Worm (Caenorhabditis elegans) whole organism, L4 larva: Measurements from ENCODE around the gene pals-31.

Experiments used
- F10B5.3 ChIP-seq: sonication (generic microtip); optimal IDR thresholded peaks from 2 replicates; lab custom pipeline; 2016; ENCODE audit warnings: mild to moderate bottlenecking, missing genetic modification characterization, missing compliant biosample characterization
- F26F4.8 ChIP-seq: fragments of 200-800 bp; sonication (Bioruptor generic); conservative IDR thresholded peaks from 2 replicates; pipeline ENCODE4 v1.3.6; 2022; ENCODE audit warnings: missing genetic modification characterization, missing compliant biosample characterization
- Y5F2A.4 ChIP-seq: fragments of 200-800 bp; sonication (Bioruptor generic); optimal IDR thresholded peaks from 2 replicates; lab custom pipeline; 2018; ENCODE audit warnings: mild to moderate bottlenecking, missing genetic modification characterization, missing compliant biosample characterization
- ZK546.5 ChIP-seq, 2 experiments: sonication (generic microtip); optimal IDR thresholded peaks; 2 replicates each; lab custom pipeline; 2017; ENCODE audit warnings: missing biosample characterization in 2 of 2, missing genetic modification characterization in 2 of 2
- ama-1 ChIP-seq: fragments of 150-350 bp; optimal IDR thresholded peaks from 2 replicates; lab custom pipeline; 2014; ENCODE audit warnings: inconsistent platforms, mixed read lengths
- ceh-82 ChIP-seq: sonication (generic microtip); optimal IDR thresholded peaks from 2 replicates; lab custom pipeline; 2017; ENCODE audit warnings: missing biosample characterization, missing genetic modification characterization
- daf-8 ChIP-seq: fragments of 200-800 bp; sonication (Bioruptor generic); IDR thresholded peaks from 2 replicates; pipeline ENCODE4 v1.3.6; 2022; ENCODE audit warnings: missing genetic modification characterization, missing compliant biosample characterization
- duxl-1 ChIP-seq: sonication (generic microtip); optimal IDR thresholded peaks from 2 replicates; lab custom pipeline; 2016; ENCODE audit warnings: mild to moderate bottlenecking, missing genetic modification characterization, moderate library complexity, missing compliant biosample characterization; ENCODE audit not compliant: poor library complexity
- hlh-11 ChIP-seq: fragments of 200-800 bp; sonication (Bioruptor generic); optimal IDR thresholded peaks from 2 replicates; lab custom pipeline; 2018; ENCODE audit warnings: mild to moderate bottlenecking, missing genetic modification characterization, missing compliant biosample characterization
- lin-1 ChIP-seq: fragments of 200-800 bp; sonication (Bioruptor generic); IDR thresholded peaks from 2 replicates; pipeline ENCODE4 v1.3.6; 2022; ENCODE audit warnings: missing genetic modification reagents, missing genetic modification characterization, missing compliant biosample characterization
- lin-39 ChIP-seq: fragments of 150-350 bp; optimal IDR thresholded peaks from 2 replicates; lab custom pipeline; 2014; ENCODE audit warnings: missing biosample characterization, missing genetic modification reagents, missing genetic modification characterization
- saeg-2 ChIP-seq: fragments of 200-800 bp; sonication (Bioruptor generic); IDR thresholded peaks from 2 replicates; pipeline ENCODE4 v1.3.6; 2022; ENCODE audit warnings: missing genetic modification reagents, missing genetic modification characterization, missing compliant biosample characterization
- spr-3 ChIP-seq: fragments of 200-800 bp; sonication (Bioruptor generic); optimal IDR thresholded peaks from 2 replicates; lab custom pipeline; 2018; ENCODE audit warnings: mild to moderate bottlenecking, missing genetic modification characterization, missing compliant biosample characterization
- tag-97 ChIP-seq: fragments of 200-800 bp; sonication (Bioruptor generic); IDR thresholded peaks from 2 replicates; pipeline ENCODE4 v1.3.6; 2022; ENCODE audit warnings: missing genetic modification characterization, missing compliant biosample characterization

The pals-31 gene

DNA sequence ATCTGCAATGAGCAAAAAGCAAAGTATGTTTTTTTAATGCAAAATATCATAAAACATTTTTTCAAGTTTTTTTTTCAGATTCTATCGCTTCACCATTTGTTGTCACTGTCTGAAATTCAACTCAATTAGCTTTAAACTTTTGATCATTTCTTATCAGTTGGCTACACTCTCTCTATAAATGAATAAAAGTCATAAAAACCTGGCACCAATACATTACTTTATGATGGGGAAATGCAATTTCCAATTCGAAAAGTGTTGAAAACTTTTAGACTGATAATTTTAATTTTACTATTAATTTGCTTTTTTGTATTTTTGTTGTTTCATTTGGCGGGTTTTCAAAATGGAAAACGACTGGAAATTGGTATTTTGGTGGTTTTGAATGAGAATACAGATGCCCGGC lies 47.5 kb downstream of the pals-31 start, which contains the start of gene F31F4.1 (continued):
- TF ChIP-seq saeg-2 (GFP tag; lab: Robert Waterston, UW), result no peak
- no peak for TF ChIP-seq tag-97
- TF ChIP-seq F10B5.3 (tag; lab: Kevin White, UChicago), result no peak
- no peak for TF ChIP-seq spr-3 (GFP tag; lab: Kevin White, UChicago)
- no peak for TF ChIP-seq hlh-11
- TF ChIP-seq duxl-1 (tag; lab: Kevin White, UChicago), result no peak
- no peak for TF ChIP-seq ceh-82 (tag; lab: Kevin White, UChicago)
- no peak for TF ChIP-seq lin-1 (GFP tag; lab: Robert Waterston, UW)
- TF ChIP-seq ama-1 (lab: Kevin White, UChicago), result no peak
- no peak for TF ChIP-seq daf-8 (GFP tag; lab: Robert Waterston, UW)
- TF ChIP-seq ZK546.5 (tag; optimal IDR thresholded peaks at IDR 0.05; lab: Kevin White, UChicago), result no peak
- TF ChIP-seq Y5F2A.4, result no peak
- TF ChIP-seq F26F4.8 (GFP tag; lab: Robert Waterston, UW), result no peak
- no peak for TF ChIP-seq lin-39 (tag; lab: Kevin White, UChicago)
